Fruit fly (Drosophila melanogaster): ENCODE data around the gene Svil.

dm6 chr3L:2436754-2437335 lies 59.4 kb downstream of the Svil start:
- TF ChIP-seq CG9948 (tag; optimal IDR thresholded peaks at IDR 0.05) (no peak), CG8159 (tag; optimal IDR thresholded peaks at IDR 0.05) (no peak), D1 (tag; optimal IDR thresholded peaks at IDR 0.05) (no peak), Pif1B (GFP tag; optimal IDR thresholded peaks at IDR 0.05) (no peak), CG12605 (GFP tag; IDR thresholded peaks at IDR 0.05) (no peak)
